Fruit fly (Drosophila melanogaster): ENCODE results near the gene Pde1c.

Pde1c gene

DNA sequence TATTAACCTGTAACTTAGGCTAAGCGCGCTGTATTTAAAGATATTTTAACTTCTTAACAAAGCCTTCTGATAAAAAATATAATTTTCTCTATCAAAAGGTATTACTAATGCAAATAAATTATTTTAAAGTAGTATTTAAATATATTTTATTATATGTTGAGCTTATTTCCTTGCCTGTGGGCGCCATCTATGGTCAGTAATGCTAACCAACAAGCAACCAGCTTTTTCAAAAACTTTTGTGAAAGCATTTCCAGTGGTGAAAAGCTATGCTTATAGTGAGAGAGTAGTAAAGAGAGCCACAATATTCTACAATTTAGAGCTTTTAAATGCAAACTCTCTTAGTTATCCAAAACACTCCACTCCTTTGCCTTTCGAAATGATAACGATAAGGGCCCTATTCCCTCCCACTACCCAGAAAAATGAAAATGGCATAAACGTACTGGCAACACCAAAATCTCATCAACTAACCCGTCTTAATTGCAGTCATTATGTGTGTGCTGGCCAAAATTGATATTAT is 49.5 kb downstream of the Pde1c start:
- TF ChIP-seq CG3163 (GFP tag; optimal IDR thresholded peaks at IDR 0.05) (peak; percentile 81), Trl (optimal IDR thresholded peaks at IDR 0.05) (peak; percentile 48 to 75), Trl (GFP tag; optimal IDR thresholded peaks at IDR 0.05) (no peak), CG15073 (GFP tag; optimal IDR thresholded peaks at IDR 0.05) (no peak), mld (GFP tag; IDR thresholded peaks at IDR 0.05; ENCODE audit: partially characterized antibody) (no peak), nmo (GFP tag; optimal IDR thresholded peaks at IDR 0.05) (no peak), ranshi (GFP tag; IDR thresholded peaks at IDR 0.05) (no peak), pum (GFP tag; optimal IDR thresholded peaks at IDR 0.05) (no peak), Ravus (GFP tag; IDR thresholded peaks at IDR 0.05) (no peak), CoRest (tag; optimal IDR thresholded peaks at IDR 0.05) (no peak), Med (GFP tag) (peak; percentile 10), CTCF (GFP tag; optimal IDR thresholded peaks at IDR 0.05) (peak; percentile 90), ssp (GFP tag; IDR thresholded peaks at IDR 0.05) (no peak), sr (GFP tag; IDR thresholded peaks at IDR 0.05) (no peak), Six4 (GFP tag; optimal IDR thresholded peaks at IDR 0.05) (no peak), bbx (GFP tag; IDR thresholded peaks at IDR 0.05; ENCODE audit: partially characterized antibody) (no peak)

DNA sequence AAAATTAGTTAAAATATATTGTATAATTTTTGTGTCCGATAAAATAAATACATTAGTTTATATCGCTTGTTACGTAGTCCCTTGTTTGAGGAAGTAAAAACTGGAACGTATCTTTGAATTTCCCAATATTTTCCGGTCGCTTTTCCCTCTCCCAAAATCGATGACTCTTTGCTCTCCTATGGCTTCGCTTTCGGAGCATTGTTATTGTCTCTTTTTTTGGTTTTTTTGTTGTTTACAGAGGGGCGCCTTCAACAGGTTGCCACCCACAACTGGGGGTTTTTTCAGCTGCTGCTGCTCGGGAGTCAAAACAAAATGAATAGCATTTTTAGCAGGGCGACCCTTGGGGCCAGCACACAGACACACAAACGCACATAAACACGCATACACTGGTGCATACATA is 53.5 kb downstream of the Pde1c start:
- TF ChIP-seq sens (GFP tag) (peak; percentile 8), Jarid2 (GFP tag; optimal IDR thresholded peaks at IDR 0.05) (no peak), ttk (GFP tag; IDR thresholded peaks at IDR 0.05) (no peak), CG18764 (GFP tag; optimal IDR thresholded peaks at IDR 0.05) (no peak), CG8089 (GFP tag; optimal IDR thresholded peaks at IDR 0.05) (no peak), sc (optimal IDR thresholded peaks at IDR 0.05) (no peak), sc (GFP tag; optimal IDR thresholded peaks at IDR 0.05) (no peak), Lpt (GFP tag; optimal IDR thresholded peaks at IDR 0.05) (no peak), scrt (GFP tag; optimal IDR thresholded peaks at IDR 0.05) (peak; percentile 98), HLH4C (GFP tag; IDR thresholded peaks at IDR 0.05; ENCODE audit: partially characterized antibody) (no peak), CG10462 (GFP tag; optimal IDR thresholded peaks at IDR 0.05) (no peak), sqz (GFP tag; optimal IDR thresholded peaks at IDR 0.05) (peak; percentile 3), dm (GFP tag; optimal IDR thresholded peaks at IDR 0.05) (no peak), onecut (GFP tag; IDR thresholded peaks at IDR 0.05) (peak; percentile 61), zfh1 (GFP tag; IDR thresholded peaks at IDR 0.05) (no peak), chinmo (GFP tag; IDR thresholded peaks at IDR 0.05; ENCODE audit: partially characterized antibody) (0 out of 4 replicates have a peak, but pooled peaks have one; percentile 15), ab (GFP tag; optimal IDR thresholded peaks at IDR 0.05) (no peak), kah (GFP tag; optimal IDR thresholded peaks at IDR 0.05) (peak; percentile 96), CG4424 (GFP tag; optimal IDR thresholded peaks at IDR 0.05) (no peak), Trl (optimal IDR thresholded peaks at IDR 0.05) (peak; percentile 42 to 60), Trl (GFP tag; optimal IDR thresholded peaks at IDR 0.05) (no peak), jumu (GFP tag; optimal IDR thresholded peaks at IDR 0.05) (no peak), stc (GFP tag; IDR thresholded peaks at IDR 0.05) (no peak), lab (GFP tag; optimal IDR thresholded peaks at IDR 0.05) (no peak), ham (GFP tag; IDR thresholded peaks at IDR 0.05) (no peak), phol (tag; optimal IDR thresholded peaks at IDR 0.05) (no peak), run (tag; optimal IDR thresholded peaks at IDR 0.05) (no peak), Ada2b (GFP tag; IDR thresholded peaks at IDR 0.05) (no peak)
